Fruit fly (Drosophila melanogaster): ENCODE measurements around the gene CG10479.
A peak's percentile ranks its signal among the peaks of the same experiment; 100 is the strongest.

CG10479 gene

dm6 chr3L:5945571-5945970 is 30.2 kb downstream of the CG10479 start (continued):
- no peak for TF ChIP-seq Lpt (GFP tag; optimal IDR thresholded peaks at IDR 0.05)
- TF ChIP-seq spab (GFP tag; optimal IDR thresholded peaks at IDR 0.05): peak; percentile 48
- TF ChIP-seq Sox15 (GFP tag; optimal IDR thresholded peaks at IDR 0.05): no peak
- peak; percentile 10 for TF ChIP-seq CG6276 (GFP tag; optimal IDR thresholded peaks at IDR 0.05)
- TF ChIP-seq vri (GFP tag; optimal IDR thresholded peaks at IDR 0.05): no peak
- peak; percentile 1 for TF ChIP-seq Sox14 (GFP tag; optimal IDR thresholded peaks at IDR 0.05)
- no peak for TF ChIP-seq CG34406 (GFP tag; optimal IDR thresholded peaks at IDR 0.05)
- no peak for TF ChIP-seq Ets21C (GFP tag; optimal IDR thresholded peaks at IDR 0.05)
- TF ChIP-seq esn (GFP tag; optimal IDR thresholded peaks at IDR 0.05): peak; percentile 13
- TF ChIP-seq net (GFP tag; optimal IDR thresholded peaks at IDR 0.05): no peak
- no peak for TF ChIP-seq Sox102F (GFP tag; optimal IDR thresholded peaks at IDR 0.05)
- TF ChIP-seq fd85E (GFP tag; optimal IDR thresholded peaks at IDR 0.05): no peak

DNA sequence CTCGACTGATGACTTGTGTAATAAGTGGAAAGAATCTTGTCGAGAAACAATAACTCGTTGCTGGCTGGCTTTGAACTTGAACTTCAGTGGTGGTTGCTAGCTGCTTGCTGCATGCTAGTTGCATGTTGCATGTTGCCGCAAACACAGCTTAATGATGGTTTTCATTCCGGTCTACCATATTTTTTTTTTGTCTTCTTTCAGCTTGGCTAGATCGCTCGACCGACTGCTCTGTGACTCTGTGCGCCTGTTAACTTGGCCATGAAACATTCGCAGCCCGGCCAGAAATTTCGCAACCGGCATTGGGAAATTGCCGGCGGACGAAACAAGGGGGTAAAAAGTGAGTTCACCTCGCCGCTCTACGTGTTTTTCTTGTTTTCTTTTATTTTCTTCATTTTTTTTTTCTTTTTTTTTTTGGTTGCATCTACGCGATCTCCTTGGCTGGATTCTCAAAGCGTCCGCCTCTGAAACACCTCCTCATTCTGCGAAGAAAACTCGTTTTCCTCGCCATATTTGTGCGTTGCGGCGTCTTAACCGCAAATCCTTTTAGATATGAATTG is 32.4 kb downstream of the CG10479 start:
- peak; percentile 14 for TF ChIP-seq net (GFP tag; optimal IDR thresholded peaks at IDR 0.05)
- no peak for TF ChIP-seq svp (GFP tag)
- no peak for TF ChIP-seq esn (GFP tag; optimal IDR thresholded peaks at IDR 0.05)
- TF ChIP-seq eg (GFP tag; IDR thresholded peaks at IDR 0.05): peak; percentile 65; the same call in 2 of the 3 replicates
- no peak for TF ChIP-seq fd85E (GFP tag; optimal IDR thresholded peaks at IDR 0.05)
- TF ChIP-seq Gug (GFP tag; IDR thresholded peaks at IDR 0.05): no peak
- peak; percentile 24 for TF ChIP-seq CG10669 (GFP tag; optimal IDR thresholded peaks at IDR 0.05)
- TF ChIP-seq Eip78C (GFP tag): peak; percentile 59
- TF ChIP-seq Sox102F (GFP tag; optimal IDR thresholded peaks at IDR 0.05): no peak
- TF ChIP-seq salr (GFP tag; optimal IDR thresholded peaks at IDR 0.05): no peak
- TF ChIP-seq CG6808 (GFP tag; optimal IDR thresholded peaks at IDR 0.05): peak; percentile 72
- TF ChIP-seq lz (GFP tag; optimal IDR thresholded peaks at IDR 0.05): no peak
- TF ChIP-seq CG9139 (GFP tag; optimal IDR thresholded peaks at IDR 0.05): peak; percentile 69
- TF ChIP-seq Hr39 (GFP tag; optimal IDR thresholded peaks at IDR 0.05): no peak
- peak; percentile 73; the same call in 2 of the 3 replicates for TF ChIP-seq CG8119 (GFP tag; IDR thresholded peaks at IDR 0.05)
- TF ChIP-seq Lpt (GFP tag; optimal IDR thresholded peaks at IDR 0.05): peak; percentile 51
- no peak for TF ChIP-seq fd59A (GFP tag; optimal IDR thresholded peaks at IDR 0.05)
- no peak for TF ChIP-seq CG8632 (GFP tag; optimal IDR thresholded peaks at IDR 0.05)
- TF ChIP-seq CG6792 (GFP tag; optimal IDR thresholded peaks at IDR 0.05): no peak
- TF ChIP-seq CG3032 (tag; optimal IDR thresholded peaks at IDR 0.05): peak; percentile 16
- peak; percentile 46 for TF ChIP-seq Eip75B (GFP tag; optimal IDR thresholded peaks at IDR 0.05)
- no peak for TF ChIP-seq pdm3 (GFP tag; optimal IDR thresholded peaks at IDR 0.05)
- TF ChIP-seq CG31627 (GFP tag; optimal IDR thresholded peaks at IDR 0.05): no peak
- TF ChIP-seq CG3919 (GFP tag; optimal IDR thresholded peaks at IDR 0.05): no peak
- peak; percentile 66 for TF ChIP-seq CG16779 (tag; optimal IDR thresholded peaks at IDR 0.05)
- TF ChIP-seq fkh (GFP tag; optimal IDR thresholded peaks at IDR 0.05): no peak
- TF ChIP-seq CG10631 (GFP tag; optimal IDR thresholded peaks at IDR 0.05): peak; percentile 9
- TF ChIP-seq Ets21C (GFP tag; optimal IDR thresholded peaks at IDR 0.05): no peak
- TF ChIP-seq dac (GFP tag; optimal IDR thresholded peaks at IDR 0.05): no peak
- TF ChIP-seq CG11902 (GFP tag; optimal IDR thresholded peaks at IDR 0.05): no peak
- TF ChIP-seq vri (GFP tag; optimal IDR thresholded peaks at IDR 0.05): no peak
- TF ChIP-seq Blimp-1 (GFP tag; optimal IDR thresholded peaks at IDR 0.05): no peak
- TF ChIP-seq CG6276 (GFP tag; optimal IDR thresholded peaks at IDR 0.05): peak; percentile 17
- TF ChIP-seq ss (GFP tag; optimal IDR thresholded peaks at IDR 0.05): peak; percentile 76 to 93
- TF ChIP-seq acj6 (GFP tag; optimal IDR thresholded peaks at IDR 0.05): no peak
- no peak for TF ChIP-seq Sox15 (GFP tag; optimal IDR thresholded peaks at IDR 0.05)
- TF ChIP-seq CG6854 (GFP tag; optimal IDR thresholded peaks at IDR 0.05): no peak
- no peak for TF ChIP-seq Ets96B (tag; optimal IDR thresholded peaks at IDR 0.05)
- TF ChIP-seq CG1621 (tag; optimal IDR thresholded peaks at IDR 0.05): no peak
- TF ChIP-seq CG6163 (GFP tag; IDR thresholded peaks at IDR 0.05): peak; percentile 52; the same call in 2 of the 3 replicates
- TF ChIP-seq topi (GFP tag; optimal IDR thresholded peaks at IDR 0.05): no peak
- no peak for TF ChIP-seq Hr38 (GFP tag; optimal IDR thresholded peaks at IDR 0.05)
- TF ChIP-seq Sox14 (GFP tag; optimal IDR thresholded peaks at IDR 0.05): no peak
- TF ChIP-seq dsx (GFP tag; optimal IDR thresholded peaks at IDR 0.05; ENCODE audit: poor library complexity, severe bottlenecking): peak; percentile 12
- no peak for TF ChIP-seq CG4318 (GFP tag; optimal IDR thresholded peaks at IDR 0.05)
- TF ChIP-seq Eip93F (GFP tag; optimal IDR thresholded peaks at IDR 0.05): no peak
